Worm (Caenorhabditis elegans) whole organism, midembryonic: Measurements from ENCODE around the gene mcm-6.

Source experiments
- T22C8.4 ChIP-seq: fragments of 200-800 bp; sonication (Bioruptor generic); IDR thresholded peaks from 2 replicates; pipeline ENCODE4 v1.3.6; 2022; ENCODE audit warnings: missing genetic modification characterization, missing compliant biosample characterization
- cog-1 ChIP-seq: sonication (generic microtip); optimal IDR thresholded peaks from 2 replicates; lab custom pipeline; 2016; ENCODE audit warnings: missing genetic modification characterization, missing compliant biosample characterization
- flt-1 ChIP-seq: fragments of 200-800 bp; sonication (Bioruptor generic); IDR thresholded peaks from 2 replicates; pipeline ENCODE4 v1.3.6; 2022; ENCODE audit warnings: missing genetic modification characterization, missing compliant biosample characterization
- klf-2 ChIP-seq: fragments of 200-800 bp; sonication (Bioruptor generic); conservative IDR thresholded peaks from 2 replicates; pipeline ENCODE4 v1.3.6; 2022; ENCODE audit warnings: missing genetic modification reagents, missing genetic modification characterization, missing compliant biosample characterization
- med-1 ChIP-seq: sonication (generic microtip); optimal IDR thresholded peaks from 2 replicates; lab custom pipeline; 2017; ENCODE audit warnings: missing genetic modification characterization, mild to moderate bottlenecking, missing compliant biosample characterization, antibody characterized with exemption, missing genetic modification reagents; ENCODE audit not compliant: insufficient read depth
- ref-1 ChIP-seq: fragments of 200-800 bp; sonication (Bioruptor generic); conservative IDR thresholded peaks from 2 replicates; pipeline ENCODE4 v1.3.6; 2022; ENCODE audit warnings: missing genetic modification reagents, missing genetic modification characterization, missing compliant biosample characterization
- tab-1 ChIP-seq: fragments of 200-800 bp; sonication (Bioruptor generic); IDR thresholded peaks from 2 replicates; pipeline ENCODE4 v1.3.6; 2022; ENCODE audit warnings: missing genetic modification characterization, missing compliant biosample characterization
- ztf-23 ChIP-seq: fragments of 200-800 bp; sonication (Bioruptor generic); IDR thresholded peaks from 2 replicates; pipeline ENCODE4 v1.3.6; 2022; ENCODE audit warnings: missing genetic modification reagents, missing genetic modification characterization, missing compliant biosample characterization
- ztf-29 ChIP-seq: fragments of 200-800 bp; sonication (Bioruptor generic); IDR thresholded peaks from 2 replicates; pipeline ENCODE4 v1.3.6; 2022; ENCODE audit warnings: missing genetic modification reagents, missing genetic modification characterization, missing compliant biosample characterization

Gene mcm-6

DNA sequence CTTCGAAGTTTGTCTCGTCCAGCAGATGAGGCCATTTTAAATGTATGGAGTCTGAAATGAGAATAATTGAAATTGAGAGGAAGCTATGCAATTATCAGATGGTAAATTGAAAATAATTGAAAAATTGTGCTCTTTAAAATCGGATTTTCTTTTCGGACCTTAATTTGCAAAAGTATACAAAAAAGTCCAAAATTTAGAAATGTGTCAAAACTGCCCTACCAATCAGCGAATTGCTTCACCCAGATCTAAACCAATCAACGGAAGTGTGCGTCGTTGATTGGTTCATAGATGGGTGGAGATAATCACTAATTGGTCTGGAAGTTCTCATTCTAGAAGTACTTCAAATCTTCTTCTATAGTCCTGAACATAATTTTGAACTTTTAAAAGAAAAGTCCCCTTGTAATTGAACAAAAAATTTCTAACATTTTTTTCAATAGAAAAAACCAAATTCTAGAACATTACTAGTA lies 4.5 kb upstream of the mcm-6 start, which contains the start of gene R10E11.5:
Gene R10E11.5 (minus strand): TSS at position 51 of the 467 bp plus-strand sequence.
- TF ChIP-seq cog-1 (tag; lab: Kevin White, UChicago) (no peak), klf-2 (GFP tag; lab: Robert Waterston, UW) (no peak), tab-1 (no peak), flt-1 (no peak), T22C8.4 (GFP tag; lab: Robert Waterston, UW) (no peak), ztf-29 (GFP tag; lab: Robert Waterston, UW) (no peak), med-1 (GFP tag; lab: Kevin White, UChicago) (no peak), ztf-23 (GFP tag; lab: Robert Waterston, UW) (no peak), ref-1 (no peak)

DNA sequence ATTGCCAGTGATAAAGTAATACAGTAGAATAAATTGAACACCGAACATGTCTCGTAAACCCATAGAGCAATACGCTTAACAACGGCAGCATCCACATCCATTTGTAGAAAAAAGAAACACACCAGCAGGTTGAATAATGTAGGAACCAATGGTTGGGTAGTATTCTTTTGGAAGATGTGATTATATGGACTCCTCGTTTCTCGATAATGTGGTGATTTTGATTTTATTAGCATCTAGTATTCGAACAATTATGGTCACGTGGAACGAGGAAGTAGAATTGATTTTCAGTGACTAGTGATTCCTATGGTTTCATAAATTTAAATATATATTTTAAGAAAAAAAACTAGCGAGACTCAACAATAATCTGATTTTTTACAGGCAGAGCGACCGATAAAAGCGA lies 2.3 kb downstream of the mcm-6 start, which contains the start of gene srxa-10:
Gene srxa-10 (minus strand): TSS at position 101 of the 400 bp plus-strand sequence.
- TF ChIP-seq ztf-23 (GFP tag; lab: Robert Waterston, UW) (no peak), cog-1 (tag; lab: Kevin White, UChicago) (no peak), ztf-29 (GFP tag; lab: Robert Waterston, UW) (no peak), med-1 (GFP tag; lab: Kevin White, UChicago) (no peak), klf-2 (GFP tag; lab: Robert Waterston, UW) (no peak), T22C8.4 (GFP tag; lab: Robert Waterston, UW) (no peak), ref-1 (no peak), tab-1 (no peak), flt-1 (no peak)

DNA sequence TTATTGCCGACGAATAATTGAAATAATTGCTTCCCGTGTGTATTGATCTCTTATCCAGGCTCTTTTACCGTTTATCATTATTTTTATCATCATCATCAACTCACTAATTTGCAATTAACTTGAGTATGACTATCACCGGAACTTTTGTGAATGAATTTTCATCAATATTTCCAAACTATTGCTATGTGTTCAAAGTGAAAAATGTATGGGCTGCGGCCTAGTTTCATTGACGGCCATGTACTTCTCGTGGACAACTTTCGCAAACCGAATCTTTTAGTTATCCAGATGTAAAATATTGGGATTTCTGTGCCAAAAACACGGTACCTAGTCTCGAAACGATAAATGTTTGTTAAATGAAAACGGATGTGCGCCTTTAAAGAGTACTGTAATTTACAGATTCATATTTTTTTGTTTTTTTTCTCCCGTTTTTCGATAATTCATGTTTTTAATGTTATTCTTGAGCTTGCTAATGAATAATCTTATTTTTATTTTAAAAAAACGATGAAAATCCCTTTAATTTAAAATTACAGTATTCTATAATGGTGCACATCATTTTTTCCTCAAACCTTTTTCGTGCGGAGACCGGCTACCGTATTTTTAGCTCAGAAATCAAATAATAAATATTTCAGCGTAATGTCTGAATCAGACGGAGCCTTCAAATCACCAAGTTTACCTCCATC lies 4.5 kb downstream of the mcm-6 start, which contains the start of gene ZK632.2:
Gene ZK632.2 (plus strand): TSS at position 630 of the 680 bp plus-strand sequence.
- TF ChIP-seq flt-1, result no peak
- no peak for TF ChIP-seq tab-1
- no peak for TF ChIP-seq klf-2 (GFP tag; lab: Robert Waterston, UW)

DNA sequence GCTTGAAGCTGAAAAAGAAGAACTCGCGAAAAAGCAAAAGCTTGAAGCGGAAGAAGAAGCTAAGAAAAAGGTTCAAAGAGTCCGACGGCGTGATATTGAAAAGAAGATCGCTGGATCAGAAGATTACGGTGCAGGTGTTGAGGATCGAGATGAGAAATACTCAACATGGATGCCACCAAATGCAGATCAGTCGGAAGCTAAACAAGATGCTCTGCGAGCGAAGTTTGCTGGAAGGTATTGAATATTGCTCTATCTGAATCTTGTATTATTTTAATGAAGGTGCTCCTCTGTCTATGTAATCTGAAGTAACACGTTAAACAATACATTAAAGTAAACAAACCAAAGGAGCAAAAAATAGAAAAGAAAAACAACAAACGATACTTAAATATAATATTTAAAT lies 7.9 kb downstream of the mcm-6 start:
- TF ChIP-seq ztf-23 (GFP tag; lab: Robert Waterston, UW) (no peak), klf-2 (GFP tag; lab: Robert Waterston, UW) (no peak), tab-1 (no peak), cog-1 (tag; lab: Kevin White, UChicago) (no peak), ref-1 (no peak), T22C8.4 (GFP tag; lab: Robert Waterston, UW) (no peak), med-1 (GFP tag; lab: Kevin White, UChicago) (no peak), flt-1 (no peak), ztf-29 (GFP tag; lab: Robert Waterston, UW) (no peak)

DNA sequence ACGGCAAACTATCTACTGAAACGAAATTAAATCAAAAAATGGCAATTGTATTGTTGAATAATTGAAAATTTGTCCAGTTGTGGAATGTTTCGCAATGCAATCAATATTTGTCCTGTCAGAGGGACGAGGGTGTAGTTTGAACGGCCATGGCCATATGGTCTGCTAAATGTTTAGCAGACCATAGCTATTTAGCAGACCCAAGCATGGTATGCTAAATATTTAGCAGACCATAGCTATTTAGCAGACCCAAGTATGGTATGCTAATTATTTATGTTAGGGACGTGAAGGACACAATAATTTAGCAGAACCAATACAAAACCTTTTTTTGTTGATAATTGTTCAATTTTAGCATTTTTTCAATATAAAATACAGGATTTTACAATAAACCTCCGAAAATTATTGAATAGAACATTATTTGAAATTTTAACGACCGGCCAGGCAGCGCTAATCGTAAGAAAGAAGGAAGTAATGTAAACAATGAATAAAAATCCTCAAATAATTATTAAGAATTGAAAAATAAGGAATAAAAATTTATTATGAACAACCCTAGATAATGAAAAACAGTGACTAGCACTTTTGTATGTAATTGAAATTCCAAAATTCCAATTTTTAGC lies 10.9 kb downstream of the mcm-6 start, which contains the start of gene riok-3:
Gene riok-3 (minus strand): TSS at position 15 of the 614 bp plus-strand sequence.
- no peak for TF ChIP-seq ztf-23 (GFP tag; lab: Robert Waterston, UW)
- no peak for TF ChIP-seq flt-1
- TF ChIP-seq T22C8.4 (GFP tag; lab: Robert Waterston, UW), result no peak
- TF ChIP-seq cog-1 (tag; lab: Kevin White, UChicago), result no peak
- no peak for TF ChIP-seq ref-1
- TF ChIP-seq med-1 (GFP tag; lab: Kevin White, UChicago), result no peak
- TF ChIP-seq tab-1, result no peak
- TF ChIP-seq ztf-29 (GFP tag; lab: Robert Waterston, UW), result no peak
- TF ChIP-seq klf-2 (GFP tag; lab: Robert Waterston, UW), result no peak

DNA sequence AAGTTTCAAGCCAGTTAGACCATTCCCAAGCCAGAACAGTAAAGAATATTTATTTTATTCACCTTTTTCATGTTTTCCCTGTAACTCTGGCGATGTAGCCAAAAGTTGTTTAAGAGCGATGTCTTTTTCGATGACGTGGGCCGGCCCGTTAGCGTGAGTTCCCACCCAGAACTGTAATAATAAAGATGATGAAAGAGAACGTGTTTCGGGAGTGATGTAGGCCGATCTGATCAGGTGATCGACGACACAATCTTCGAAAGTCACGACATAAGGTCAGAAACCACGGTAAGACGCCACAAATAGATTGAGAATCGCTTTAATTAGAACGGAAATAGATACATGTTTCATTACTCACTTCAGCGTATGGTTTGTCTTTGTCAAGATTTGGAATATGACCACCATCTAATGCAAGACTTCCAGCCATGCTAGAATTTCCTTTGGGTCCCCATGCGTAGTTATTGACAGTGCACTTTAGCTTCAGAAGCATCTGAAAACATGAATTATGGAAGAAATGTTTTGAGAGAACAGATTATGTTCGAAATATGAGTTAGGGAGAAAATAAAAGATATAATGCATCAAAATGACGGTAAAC lies 12.9 kb downstream of the mcm-6 start, which contains the start of gene ZK632.4:
Gene ZK632.4 (minus strand): TSS at position 487 of the 592 bp plus-strand sequence.
- TF ChIP-seq ztf-29 (GFP tag; lab: Robert Waterston, UW) (no peak), ref-1 (no peak), tab-1 (no peak), cog-1 (tag; lab: Kevin White, UChicago) (no peak), flt-1 (no peak), med-1 (GFP tag; lab: Kevin White, UChicago) (no peak), ztf-23 (GFP tag; lab: Robert Waterston, UW) (no peak), T22C8.4 (GFP tag; lab: Robert Waterston, UW) (no peak), klf-2 (GFP tag; lab: Robert Waterston, UW) (no peak)

DNA sequence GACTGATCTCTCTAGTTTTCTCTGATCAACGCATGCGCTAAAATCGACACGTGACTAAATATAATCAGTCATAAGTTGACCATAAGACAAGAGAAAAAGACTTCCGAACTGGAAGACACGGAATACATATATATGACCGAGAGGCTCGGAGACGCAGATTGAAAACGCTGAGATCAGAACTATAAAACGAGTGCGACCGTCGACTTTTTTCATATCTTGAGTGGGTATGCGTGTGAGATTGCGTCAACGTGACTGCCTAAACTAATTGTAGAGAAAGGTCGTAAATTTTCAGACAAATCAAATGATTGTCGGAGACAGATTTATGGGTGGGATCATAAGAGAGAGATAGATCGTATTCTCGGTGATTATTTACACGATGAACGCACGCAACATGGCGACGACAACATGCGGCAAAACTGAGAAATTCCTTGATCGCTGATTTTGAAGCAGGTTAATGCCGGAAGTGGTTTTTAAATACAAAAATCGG lies 13.4 kb downstream of the mcm-6 start:
- TF ChIP-seq flt-1, result no peak
- no peak for TF ChIP-seq tab-1
- no peak for TF ChIP-seq klf-2 (GFP tag; lab: Robert Waterston, UW)
- no peak for TF ChIP-seq cog-1 (tag; lab: Kevin White, UChicago)
- TF ChIP-seq ref-1, result no peak
- no peak for TF ChIP-seq T22C8.4 (GFP tag; lab: Robert Waterston, UW)
- TF ChIP-seq ztf-29 (GFP tag; lab: Robert Waterston, UW), result no peak
- no peak for TF ChIP-seq ztf-23 (GFP tag; lab: Robert Waterston, UW)
- no peak for TF ChIP-seq med-1 (GFP tag; lab: Kevin White, UChicago)

DNA sequence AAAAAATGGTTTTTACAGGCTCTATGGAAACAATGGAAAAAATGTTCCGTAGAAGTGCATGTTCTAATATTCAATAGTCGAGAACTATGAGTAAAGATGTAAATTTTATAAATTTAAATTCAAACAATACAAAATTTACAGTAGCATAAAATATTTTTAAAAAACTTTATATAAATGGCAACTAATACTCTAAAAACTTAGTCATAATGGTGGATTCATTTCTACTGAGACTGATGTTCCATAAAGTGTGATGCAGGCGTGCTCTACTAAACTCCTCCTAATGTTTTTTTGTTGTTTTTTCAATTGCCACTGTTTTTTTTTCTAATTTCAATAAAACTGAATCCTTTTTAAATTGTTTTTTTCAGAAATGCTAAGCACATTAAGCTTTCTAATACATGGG lies 14.0 kb downstream of the mcm-6 start, which contains the start of gene gtap-2:
Gene gtap-2 (plus strand): TSS at position 366 of the 400 bp plus-strand sequence.
- TF ChIP-seq med-1 (GFP tag; lab: Kevin White, UChicago), result no peak
- no peak for TF ChIP-seq ztf-29 (GFP tag; lab: Robert Waterston, UW)
- TF ChIP-seq tab-1, result no peak

DNA sequence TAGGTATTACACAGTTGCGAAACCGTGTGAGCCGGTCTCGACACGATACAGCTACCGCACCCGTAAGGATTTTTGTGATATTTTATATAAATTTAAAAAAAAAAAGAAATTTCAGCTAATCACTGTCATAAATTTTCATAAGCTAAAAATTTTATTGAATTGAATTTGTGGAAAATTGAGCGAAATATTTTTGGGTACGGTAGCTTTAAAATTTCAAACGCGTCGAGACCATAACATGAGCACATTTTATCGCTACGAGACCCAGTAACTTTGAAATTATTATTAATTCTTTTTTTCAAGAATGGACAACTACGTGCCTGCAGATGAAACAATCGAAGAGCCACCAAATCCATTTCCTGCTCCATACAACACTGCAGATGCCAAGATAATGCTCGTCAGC lies 19.0 kb downstream of the mcm-6 start, which contains the start of gene ZK632.14:
Gene ZK632.14 (plus strand): TSS at position 301 of the 400 bp plus-strand sequence.
- no peak for TF ChIP-seq flt-1
- no peak for TF ChIP-seq T22C8.4 (GFP tag; lab: Robert Waterston, UW)
- TF ChIP-seq med-1 (GFP tag; lab: Kevin White, UChicago), result no peak
- no peak for TF ChIP-seq ztf-29 (GFP tag; lab: Robert Waterston, UW)
- no peak for TF ChIP-seq ztf-23 (GFP tag; lab: Robert Waterston, UW)
- no peak for TF ChIP-seq ref-1
- no peak for TF ChIP-seq cog-1 (tag; lab: Kevin White, UChicago)
- no peak for TF ChIP-seq tab-1
- TF ChIP-seq klf-2 (GFP tag; lab: Robert Waterston, UW), result no peak
